Worm (Caenorhabditis elegans): Measurements from ENCODE around the gene srh-203.
"Not testable (repeated sequence)": the region's sequence is repeated elsewhere in the genome, so short reads cannot be mapped to it uniquely, and the experiment has no call there.

Gene srh-203

DNA sequence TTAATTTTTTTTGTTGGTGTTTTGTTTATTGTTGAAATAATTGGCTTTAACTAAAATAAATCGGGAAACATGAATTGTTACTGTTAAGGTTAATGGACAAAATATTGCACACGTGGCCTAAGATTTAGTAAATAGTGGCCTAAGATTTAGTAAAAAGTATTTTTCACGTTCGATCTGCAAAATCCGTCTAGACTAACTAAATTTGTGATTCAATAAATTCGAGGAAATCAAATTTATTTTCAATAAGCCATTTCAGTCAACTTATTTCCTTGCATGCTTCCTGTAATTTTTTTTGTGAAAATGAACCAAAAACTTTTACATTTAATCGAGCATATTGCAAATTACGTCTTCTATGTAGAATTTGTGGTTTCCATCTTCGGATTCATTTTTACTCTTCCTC, 10.7 kb upstream of the srh-203 start, which contains the start of gene srw-72:
TSS of gene srw-72 (plus strand) at position 301 of the 400 bp plus-strand sequence.
- TF ChIP-seq ceh-9 (tag; optimal IDR thresholded peaks at IDR 0.05): no peak
- no peak for TF ChIP-seq lsy-12 (tag; optimal IDR thresholded peaks at IDR 0.05)
- TF ChIP-seq nhr-23 (tag; optimal IDR thresholded peaks at IDR 0.05): no peak
- TF ChIP-seq ztf-4 (tag; optimal IDR thresholded peaks at IDR 0.05): no peak
- no peak for TF ChIP-seq lin-39 (tag; optimal IDR thresholded peaks at IDR 0.05)
- no peak for TF ChIP-seq egl-5 (tag; optimal IDR thresholded peaks at IDR 0.05)
- TF ChIP-seq ceh-82 (tag; optimal IDR thresholded peaks at IDR 0.05): no peak

DNA sequence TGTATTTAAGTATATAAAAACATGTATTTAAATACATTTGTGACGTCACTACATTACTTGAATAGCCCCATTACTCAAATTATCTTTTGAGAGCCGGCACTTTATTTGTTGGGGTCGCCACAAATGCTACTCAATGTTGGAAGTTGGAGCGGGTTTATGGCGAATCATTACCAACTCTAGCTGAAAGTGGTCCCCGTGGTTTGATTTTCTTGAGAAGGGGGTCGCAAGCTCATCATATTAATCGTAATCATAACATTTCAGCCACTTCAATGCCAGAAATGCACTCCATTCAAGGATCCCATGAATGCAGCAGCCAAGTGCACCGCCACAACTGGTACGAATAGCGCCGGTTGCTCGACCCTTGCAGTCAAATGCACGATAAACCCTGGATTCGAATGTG, 8.2 kb upstream of the srh-203 start, which contains the start of gene F20E11.7:
TSS of gene F20E11.7 (plus strand) at position 301 of the 400 bp plus-strand sequence.
- TF ChIP-seq pqm-1, mml-1, elt-3 (tag; optimal IDR thresholded peaks at IDR 0.05): not testable (repeated sequence)

ce11 chrV:17460061-17460460, 4.0 kb upstream of the srh-203 start, which contains the start of gene srz-48:
Gene srz-48, minus strand, starts transcription at chrV:17460161.
- TF ChIP-seq nhr-43 (tag; optimal IDR thresholded peaks at IDR 0.05; ENCODE audit: poor library complexity, severe bottlenecking) (no peak), ztf-4 (tag; optimal IDR thresholded peaks at IDR 0.05) (no peak), tbx-2 (tag; optimal IDR thresholded peaks at IDR 0.05) (no peak)

DNA sequence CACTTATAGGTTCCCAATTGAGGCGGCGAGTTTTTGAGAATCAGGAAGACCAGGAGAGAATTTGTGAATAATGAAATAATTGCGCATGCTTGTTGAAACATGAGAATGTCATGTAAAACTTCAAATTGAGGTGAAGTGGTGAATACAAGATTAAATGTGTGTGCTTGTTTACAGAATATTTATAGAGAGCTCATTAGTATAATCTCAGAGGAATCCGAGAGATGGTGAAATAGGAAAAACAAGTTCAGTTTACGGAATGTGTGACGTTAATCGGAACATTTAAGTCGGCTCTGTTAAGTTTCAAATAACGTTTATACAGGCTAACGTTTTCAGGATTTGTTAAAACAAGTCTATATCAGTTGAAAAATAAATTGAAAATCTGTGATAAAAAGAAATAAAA, 2.0 kb upstream of the srh-203 start, which contains the start of gene str-200:
TSS of gene str-200 (minus strand) at position 101 of the 400 bp plus-strand sequence.
- TF ChIP-seq elt-3 (tag; optimal IDR thresholded peaks at IDR 0.05) (no peak), fkh-2 (tag; optimal IDR thresholded peaks at IDR 0.05) (no peak), mdl-1 (tag; optimal IDR thresholded peaks at IDR 0.05) (no peak), lin-15B (tag; optimal IDR thresholded peaks at IDR 0.05) (no peak), sea-2 (GFP tag; optimal IDR thresholded peaks at IDR 0.05) (no peak), nhr-25 (tag; optimal IDR thresholded peaks at IDR 0.05) (no peak), fkh-10 (GFP tag; optimal IDR thresholded peaks at IDR 0.05) (no peak), nhr-43 (tag; optimal IDR thresholded peaks at IDR 0.05; ENCODE audit: poor library complexity, severe bottlenecking) (no peak), nhr-237 (tag; optimal IDR thresholded peaks at IDR 0.05) (no peak), nhr-28 (tag; optimal IDR thresholded peaks at IDR 0.05) (no peak), nhr-23 (tag; optimal IDR thresholded peaks at IDR 0.05) (no peak), nhr-11 (tag; optimal IDR thresholded peaks at IDR 0.05) (no peak), ztf-11 (tag; optimal IDR thresholded peaks at IDR 0.05) (no peak), egl-5 (tag; optimal IDR thresholded peaks at IDR 0.05) (no peak), lin-39 (tag; optimal IDR thresholded peaks at IDR 0.05) (no peak), hmg-11 (tag; optimal IDR thresholded peaks at IDR 0.05) (no peak), nhr-76 (tag; optimal IDR thresholded peaks at IDR 0.05) (no peak)

ce11 chrV:17449836-17450235, 6.3 kb downstream of the srh-203 start:
- TF ChIP-seq elt-3 (tag; optimal IDR thresholded peaks at IDR 0.05): no peak
- TF ChIP-seq skn-1 (tag; optimal IDR thresholded peaks at IDR 0.05): no peak
- TF ChIP-seq ztf-11 (tag; optimal IDR thresholded peaks at IDR 0.05): no peak
- TF ChIP-seq nhr-77 (tag; optimal IDR thresholded peaks at IDR 0.05): no peak
- no peak for TF ChIP-seq lin-39 (tag; optimal IDR thresholded peaks at IDR 0.05)
- TF ChIP-seq ceh-9 (tag; optimal IDR thresholded peaks at IDR 0.05): no peak
- no peak for TF ChIP-seq mml-1 (tag; optimal IDR thresholded peaks at IDR 0.05)
- TF ChIP-seq snpc-4 (tag; optimal IDR thresholded peaks at IDR 0.05): no peak
- TF ChIP-seq fkh-2 (tag; optimal IDR thresholded peaks at IDR 0.05): no peak
- no peak for TF ChIP-seq nfya-1 (tag; optimal IDR thresholded peaks at IDR 0.05; ENCODE audit: insufficient read depth)
- no peak for TF ChIP-seq ZK546.5 (tag; optimal IDR thresholded peaks at IDR 0.05)
- TF ChIP-seq nhr-67 (tag; optimal IDR thresholded peaks at IDR 0.05): no peak
- no peak for TF ChIP-seq nhr-237 (tag; optimal IDR thresholded peaks at IDR 0.05)
- no peak for TF ChIP-seq ztf-4 (tag; optimal IDR thresholded peaks at IDR 0.05)
- TF ChIP-seq elt-2 (tag; optimal IDR thresholded peaks at IDR 0.05): no peak
- TF ChIP-seq R02D3.7 (tag; optimal IDR thresholded peaks at IDR 0.05): no peak
- no peak for TF ChIP-seq nhr-28 (tag; optimal IDR thresholded peaks at IDR 0.05)
- no peak for TF ChIP-seq jun-1 (tag; optimal IDR thresholded peaks at IDR 0.05)

Data from whole organism, L3 larva.